Worm (Caenorhabditis elegans): ENCODE results near the gene ctsa-4.1.

Gene ctsa-4.1

ce11 chrII:6334745-6335260 lies 32.0 kb upstream of the ctsa-4.1 start:
- TF ChIP-seq nhr-77 (tag; optimal IDR thresholded peaks at IDR 0.05) (no peak), tlp-1 (tag; optimal IDR thresholded peaks at IDR 0.05) (no peak), nhr-28 (tag; optimal IDR thresholded peaks at IDR 0.05) (no peak), lin-14 (GFP tag; optimal IDR thresholded peaks at IDR 0.05) (peak; percentile 0), nhr-90 (tag; optimal IDR thresholded peaks at IDR 0.05; ENCODE audit: poor library complexity) (no peak), elt-2 (tag; optimal IDR thresholded peaks at IDR 0.05) (peak; percentile 46), ceh-90 (tag; optimal IDR thresholded peaks at IDR 0.05) (no peak), lin-35 (GFP tag; optimal IDR thresholded peaks at IDR 0.05) (peak in 1 of 2 experiments; percentile 7), pag-3 (tag; optimal IDR thresholded peaks at IDR 0.05; ENCODE audit: borderline replicate concordance, insufficient read depth) (no peak), efl-1 (optimal IDR thresholded peaks at IDR 0.05) (no peak), efl-1 (GFP tag; optimal IDR thresholded peaks at IDR 0.05 in 1 of 2) (peak in 1 of 2 experiments; percentile 90), ceh-88 (GFP tag; IDR thresholded peaks at IDR 0.05) (no peak), snpc-4 (tag; optimal IDR thresholded peaks at IDR 0.05) (no peak)

ce11 chrII:6335358-6335757 lies 31.4 kb upstream of the ctsa-4.1 start, which contains the start of gene C32D5.14:
TSS of gene C32D5.14 (plus strand) at chrII:6335488.
- no peak for TF ChIP-seq lin-14 (GFP tag; optimal IDR thresholded peaks at IDR 0.05)
- no peak for TF ChIP-seq ets-5 (GFP tag; IDR thresholded peaks at IDR 0.05)
- peak; percentile 41 for TF ChIP-seq pqm-1 (tag; optimal IDR thresholded peaks at IDR 0.05)
- no peak for TF ChIP-seq elt-3 (tag; optimal IDR thresholded peaks at IDR 0.05)
- no peak for TF ChIP-seq unc-86 (tag; optimal IDR thresholded peaks at IDR 0.05)
- TF ChIP-seq nhr-11 (tag; optimal IDR thresholded peaks at IDR 0.05) = peak; percentile 6
- TF ChIP-seq alr-1 (tag; optimal IDR thresholded peaks at IDR 0.05; ENCODE audit: borderline replicate concordance) = no peak
- no peak for TF ChIP-seq nhr-85 (tag)
- TF ChIP-seq dsc-1 (tag; optimal IDR thresholded peaks at IDR 0.05) = peak; percentile 31
- TF ChIP-seq nhr-71 (tag; optimal IDR thresholded peaks at IDR 0.05) = peak; percentile 46
- TF ChIP-seq aha-1 (tag; optimal IDR thresholded peaks at IDR 0.05) = no peak
- TF ChIP-seq nhr-47 (tag; optimal IDR thresholded peaks at IDR 0.05) = peak; percentile 15
- no peak for TF ChIP-seq mef-2 (tag; optimal IDR thresholded peaks at IDR 0.05)
- TF ChIP-seq dpl-1 (GFP tag; optimal IDR thresholded peaks at IDR 0.05) = no peak
- no peak for TF ChIP-seq ceh-63 (GFP tag; optimal IDR thresholded peaks at IDR 0.05)
- no peak for TF ChIP-seq sptf-1 (tag; optimal IDR thresholded peaks at IDR 0.05)
- no peak for TF ChIP-seq unc-130 (tag; optimal IDR thresholded peaks at IDR 0.05)
- no peak for TF ChIP-seq nhr-237 (tag; optimal IDR thresholded peaks at IDR 0.05)
- TF ChIP-seq lin-15B (tag; optimal IDR thresholded peaks at IDR 0.05) = no peak
- TF ChIP-seq pax-3 (tag; optimal IDR thresholded peaks at IDR 0.05) = peak; percentile 35
- TF ChIP-seq efl-1 (optimal IDR thresholded peaks at IDR 0.05) = no peak
- peak in 1 of 2 experiments; percentile 88 for TF ChIP-seq efl-1 (GFP tag; optimal IDR thresholded peaks at IDR 0.05 in 1 of 2)
- no peak for TF ChIP-seq lin-39 (tag; optimal IDR thresholded peaks at IDR 0.05)
- no peak for TF ChIP-seq tlp-1 (tag; optimal IDR thresholded peaks at IDR 0.05)
- TF ChIP-seq snpc-4 (tag; optimal IDR thresholded peaks at IDR 0.05) = no peak
- TF ChIP-seq hpl-2 (GFP tag; optimal IDR thresholded peaks at IDR 0.05) = no peak
- TF ChIP-seq ceh-82 (tag; optimal IDR thresholded peaks at IDR 0.05) = no peak
- no peak for TF ChIP-seq egl-13 (tag; optimal IDR thresholded peaks at IDR 0.05)
- peak; percentile 89 for TF ChIP-seq fkh-8 (tag; optimal IDR thresholded peaks at IDR 0.05)
- TF ChIP-seq elt-2 (tag; optimal IDR thresholded peaks at IDR 0.05) = peak; percentile 17
- no peak for TF ChIP-seq aly-2 (tag; optimal IDR thresholded peaks at IDR 0.05)
- no peak for TF ChIP-seq C04F5.9 (tag; optimal IDR thresholded peaks at IDR 0.05)
- TF ChIP-seq ceh-90 (tag; optimal IDR thresholded peaks at IDR 0.05) = no peak
- no peak for TF ChIP-seq efl-3 (GFP tag; optimal IDR thresholded peaks at IDR 0.05)
- TF ChIP-seq irx-1 (tag; optimal IDR thresholded peaks at IDR 0.05) = no peak
